Worm (Caenorhabditis elegans) whole organism, mixed stage, embryonic: ENCODE measurements around the gene F34D10.3.

Experiments
- ces-1 ChIP-seq: fragments of 150-350 bp; optimal IDR thresholded peaks from 2 replicates; lab custom pipeline; 2014; ENCODE audit warnings: missing biosample characterization, missing genetic modification reagents, missing genetic modification characterization
- nhr-2 ChIP-seq: fragments of 150-350 bp; optimal IDR thresholded peaks from 2 replicates; lab custom pipeline; 2014; ENCODE audit warnings: missing biosample characterization, missing genetic modification characterization
- pha-4 ChIP-seq: fragments of 150-350 bp; optimal IDR thresholded peaks from 2 replicates; lab custom pipeline; 2018; ENCODE audit warnings: missing biosample characterization, missing genetic modification reagents, missing genetic modification characterization
- sem-2 ChIP-seq: fragments of 200-800 bp; sonication (Bioruptor generic); optimal IDR thresholded peaks from 2 replicates; lab custom pipeline; 2018; ENCODE audit warnings: mild to moderate bottlenecking, missing genetic modification characterization, missing compliant biosample characterization
- snpc-4 ChIP-seq: fragments of 150-350 bp; optimal IDR thresholded peaks from 2 replicates; lab custom pipeline; 2014; ENCODE audit warnings: missing biosample characterization, missing genetic modification characterization

DNA sequence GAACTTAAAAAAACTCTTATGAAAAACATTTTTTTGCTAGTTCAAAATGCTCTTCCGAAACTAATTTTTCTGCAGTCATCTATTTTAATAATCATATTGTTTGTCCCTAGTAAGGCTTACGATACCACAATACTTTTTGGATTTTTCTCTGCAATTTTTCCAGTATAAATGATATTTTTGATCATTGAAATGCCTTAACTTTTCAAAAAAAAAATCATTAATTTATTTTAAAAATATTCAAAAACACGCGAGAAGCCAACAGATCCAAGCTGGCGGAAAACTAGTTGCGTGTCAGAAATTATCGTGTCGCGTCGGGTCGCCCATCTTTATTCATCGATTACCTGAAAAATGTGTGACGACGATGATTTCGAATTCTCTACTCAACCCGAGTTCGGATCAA lies 34.1 kb downstream of the F34D10.3 start, which contains the start of gene gmeb-3:
- TF ChIP-seq ces-1 (GFP tag; lab: Kevin White, UChicago) (no peak), nhr-2 (no peak), pha-4 (tag; lab: Kevin White, UChicago) (no peak), snpc-4 (no peak), sem-2 (GFP tag; lab: Kevin White, UChicago) (no peak)
